Fruit fly (Drosophila melanogaster): Measurements from ENCODE around the gene CG15142.

dm6 chr2L:17452624-17453023, 46.0 kb downstream of the CG15142 start, which contains the start of gene CG5050:
- TF ChIP-seq h (optimal IDR thresholded peaks at IDR 0.05), result no peak
- TF ChIP-seq Myc (optimal IDR thresholded peaks at IDR 0.05), result no peak
- no peak for TF ChIP-seq Sin3A (optimal IDR thresholded peaks at IDR 0.05)

Data from Kc167 (cell line).